Fruit fly (Drosophila melanogaster): ENCODE data around the gene Drak.

Drak gene

dm6 chrX:11548701-11549100 is 55.8 kb downstream of the Drak start (continued):
- TF ChIP-seq CG17361 (GFP tag; IDR thresholded peaks at IDR 0.05) (peak; percentile 42; the same call in 1 of the 3 replicates), Ssrp (tag; optimal IDR thresholded peaks at IDR 0.05) (peak; percentile 47), CHES-1-like (GFP tag; optimal IDR thresholded peaks at IDR 0.05) (peak; percentile 6), CG3281 (GFP tag; optimal IDR thresholded peaks at IDR 0.05) (no peak), chif (GFP tag; optimal IDR thresholded peaks at IDR 0.05) (peak; percentile 60 to 64), scrt (GFP tag; optimal IDR thresholded peaks at IDR 0.05) (no peak)

dm6 chrX:11550078-11550477 is 57.1 kb downstream of the Drak start:
- no peak for TF ChIP-seq Lpt (GFP tag; optimal IDR thresholded peaks at IDR 0.05)
- TF ChIP-seq CG4707 (GFP tag; optimal IDR thresholded peaks at IDR 0.05): no peak
- no peak for TF ChIP-seq nom (GFP tag; optimal IDR thresholded peaks at IDR 0.05)
- no peak for TF ChIP-seq CG14860 (GFP tag; IDR thresholded peaks at IDR 0.05; ENCODE audit: partially characterized antibody)
- no peak for TF ChIP-seq chm (GFP tag; IDR thresholded peaks at IDR 0.05)
- TF ChIP-seq Atf6 (GFP tag; IDR thresholded peaks at IDR 0.05): peak; percentile 49; the same call in 1 of the 2 replicates
- no peak for TF ChIP-seq sens-2 (GFP tag; IDR thresholded peaks at IDR 0.05)
- peak; percentile 53 for TF ChIP-seq row (GFP tag; IDR thresholded peaks at IDR 0.05)
- no peak for TF ChIP-seq CkIIα-i1 (GFP tag; IDR thresholded peaks at IDR 0.05)
- TF ChIP-seq CoRest (tag; optimal IDR thresholded peaks at IDR 0.05): peak; percentile 3
- peak; percentile 8 for TF ChIP-seq CG7786 (GFP tag; optimal IDR thresholded peaks at IDR 0.05)
- peak; percentile 23; the same call in 1 of the 2 replicates for TF ChIP-seq Xrp1 (GFP tag; IDR thresholded peaks at IDR 0.05)
- peak; percentile 17; the same call in 1 of the 2 replicates for TF ChIP-seq CG10366 (GFP tag; IDR thresholded peaks at IDR 0.05)
- peak; percentile 26 for TF ChIP-seq org-1 (GFP tag; optimal IDR thresholded peaks at IDR 0.05)
- TF ChIP-seq ranshi (GFP tag; IDR thresholded peaks at IDR 0.05): 0 out of 2 replicates have a peak, but pooled peaks have one; percentile 9
- TF ChIP-seq CG32532 (GFP tag; IDR thresholded peaks at IDR 0.05): peak; percentile 47; the same call in 1 of the 2 replicates
- peak; percentile 16 for TF ChIP-seq fd96Cb (tag; optimal IDR thresholded peaks at IDR 0.05)
- TF ChIP-seq Sox102F (GFP tag; optimal IDR thresholded peaks at IDR 0.05): peak; percentile 26
- peak; percentile 20 for TF ChIP-seq CG9817 (tag; optimal IDR thresholded peaks at IDR 0.05)
- no peak for TF ChIP-seq sisA (GFP tag; IDR thresholded peaks at IDR 0.05)
- no peak for TF ChIP-seq CG8290 (GFP tag; optimal IDR thresholded peaks at IDR 0.05)
- TF ChIP-seq CG8290 (tag; optimal IDR thresholded peaks at IDR 0.05): peak in 1 of 2 experiments; percentile 55
- TF ChIP-seq pho (GFP tag; optimal IDR thresholded peaks at IDR 0.05): no peak
- no peak for TF ChIP-seq yki (optimal IDR thresholded peaks at IDR 0.05)
- TF ChIP-seq CG12391 (tag; optimal IDR thresholded peaks at IDR 0.05): peak; percentile 16
- no peak for TF ChIP-seq crp (GFP tag; optimal IDR thresholded peaks at IDR 0.05)
- peak; percentile 25 for TF ChIP-seq Fer1 (GFP tag; optimal IDR thresholded peaks at IDR 0.05)
- peak in 1 of 2 experiments; percentile 41 for TF ChIP-seq Hr51 (GFP tag; optimal IDR thresholded peaks at IDR 0.05)
- TF ChIP-seq H15 (GFP tag; IDR thresholded peaks at IDR 0.05): no peak
- TF ChIP-seq Blimp-1 (GFP tag; optimal IDR thresholded peaks at IDR 0.05): peak; percentile 13
- peak; percentile 33 for TF ChIP-seq CG7839 (tag; optimal IDR thresholded peaks at IDR 0.05)
- peak; percentile 61 for TF ChIP-seq Rfx (GFP tag; IDR thresholded peaks at IDR 0.05)
- no peak for TF ChIP-seq tap (tag; optimal IDR thresholded peaks at IDR 0.05)
- no peak for TF ChIP-seq dati (GFP tag; IDR thresholded peaks at IDR 0.05)
- peak; percentile 50 for TF ChIP-seq sens (GFP tag)
- TF ChIP-seq MTF-1 (GFP tag; optimal IDR thresholded peaks at IDR 0.05; ENCODE audit: borderline replicate concordance): no peak
- TF ChIP-seq amos (GFP tag; IDR thresholded peaks at IDR 0.05; ENCODE audit: partially characterized antibody): no peak
- TF ChIP-seq CG13424 (tag; optimal IDR thresholded peaks at IDR 0.05): peak; percentile 7
- peak; percentile 51; the same call in 1 of the 2 replicates for TF ChIP-seq CG11696 (GFP tag; IDR thresholded peaks at IDR 0.05)
- TF ChIP-seq en (GFP tag; optimal IDR thresholded peaks at IDR 0.05): peak; percentile 8
- TF ChIP-seq Ptx1 (GFP tag; IDR thresholded peaks at IDR 0.05): 0 out of 2 replicates have a peak, but pooled peaks have one; percentile 34
- TF ChIP-seq NfI (GFP tag; optimal IDR thresholded peaks at IDR 0.05): peak; percentile 22
- 0 out of 2 replicates have a peak, but pooled peaks have one; percentile 8 for TF ChIP-seq wdn (GFP tag; IDR thresholded peaks at IDR 0.05)
- TF ChIP-seq lilli (GFP tag; optimal IDR thresholded peaks at IDR 0.05): peak; percentile 43

All from whole organism, embryonic.